Fruit fly (Drosophila melanogaster) whole organism: ENCODE results near the gene psidin.
A peak's percentile ranks its signal among the peaks of the same experiment; 100 is the strongest.

Experiments
- CG8478 ChIP-seq: fragments of >200 bp; optimal IDR thresholded peaks from 2 replicates; lab custom pipeline; 2018; ENCODE audit warnings: inconsistent platforms
- Dll ChIP-seq: fragments of >200 bp; optimal IDR thresholded peaks from 2 replicates; lab custom pipeline; 2017
- EcR ChIP-seq, 2 experiments: fragments of >200 bp; optimal IDR thresholded peaks; 2 replicates each; lab custom pipeline; 2017; ENCODE audit warnings: missing biosample characterization in 2 of 2, missing genetic modification characterization in 2 of 2, missing genetic modification reagents in 2 of 2
- pan ChIP-seq: fragments of >200 bp; optimal IDR thresholded peaks from 2 replicates; lab custom pipeline; 2017
- psq ChIP-seq: fragments of >200 bp; optimal IDR thresholded peaks from 2 replicates; lab custom pipeline; 2017
- usp ChIP-seq: fragments of >200 bp; optimal IDR thresholded peaks from 2 replicates; lab custom pipeline; 2017; ENCODE audit warnings: missing biosample characterization, missing genetic modification characterization, mixed read lengths

The psidin gene

dm6 chr3R:20021152-20021769 is at the start of gene psidin, which contains the start of gene PIG-L:
Gene psidin, plus strand, starts transcription at chr3R:20021704.
Gene PIG-L, minus strand, starts transcription at chr3R:20021338.
- no peak for TF ChIP-seq CG8478 (lab: Kevin White, UChicago)
- no peak for TF ChIP-seq psq
- no peak for TF ChIP-seq EcR (GFP tag; optimal IDR thresholded peaks at IDR 0.05; lab: Kevin White, UChicago)
- TF ChIP-seq Dll, result no peak
- no peak for TF ChIP-seq pan

dm6 chr3R:19972598-19972997 is 48.9 kb upstream of the psidin start, which contains the start of gene CG31213:
Gene CG31213, plus strand, starts transcription at chr3R:19972898.
- TF ChIP-seq usp (GFP tag; lab: Kevin White, UChicago) (no peak), Dll (no peak), CG8478 (lab: Kevin White, UChicago) (no peak), pan (no peak), psq (no peak), EcR (GFP tag; optimal IDR thresholded peaks at IDR 0.05; lab: Kevin White, UChicago) (no peak)

- TF ChIP-seq pan (no peak), usp (GFP tag; lab: Kevin White, UChicago) (no peak), psq (no peak), EcR (GFP tag; optimal IDR thresholded peaks at IDR 0.05; lab: Kevin White, UChicago) (no peak), CG8478 (lab: Kevin White, UChicago) (no peak), Dll (no peak)
These were observed 36.1 kb upstream of the psidin start for dm6 chr3R:19985376-19985775.

- TF ChIP-seq pan (no peak), CG8478 (lab: Kevin White, UChicago) (no peak), EcR (GFP tag; optimal IDR thresholded peaks at IDR 0.05; lab: Kevin White, UChicago) (no peak), Dll (no peak), usp (GFP tag; lab: Kevin White, UChicago) (no peak), psq (no peak)
These were observed 26.1 kb upstream of the psidin start for dm6 chr3R:19995408-19995807.

dm6 chr3R:19996433-19996832 is 25.1 kb upstream of the psidin start:
- no peak for TF ChIP-seq usp (GFP tag; lab: Kevin White, UChicago)
- TF ChIP-seq pan, result no peak
- no peak for TF ChIP-seq psq
- TF ChIP-seq CG8478 (lab: Kevin White, UChicago), result no peak
- no peak for TF ChIP-seq Dll
- no peak for TF ChIP-seq EcR (GFP tag; optimal IDR thresholded peaks at IDR 0.05; lab: Kevin White, UChicago)

dm6 chr3R:19997526-19998070 is 23.9 kb upstream of the psidin start:
- TF ChIP-seq EcR (GFP tag; optimal IDR thresholded peaks at IDR 0.05; lab: Kevin White, UChicago) (no peak), pan (no peak), usp (GFP tag; lab: Kevin White, UChicago) (no peak), Dll (no peak), CG8478 (lab: Kevin White, UChicago) (no peak), psq (no peak)

dm6 chr3R:19998418-19998817 is 23.1 kb upstream of the psidin start:
- no peak for TF ChIP-seq usp (GFP tag; lab: Kevin White, UChicago)
- no peak for TF ChIP-seq EcR (GFP tag; optimal IDR thresholded peaks at IDR 0.05; lab: Kevin White, UChicago)
- no peak for TF ChIP-seq pan

- no peak for TF ChIP-seq CG8478 (lab: Kevin White, UChicago)
- peak; percentile 76 for TF ChIP-seq pan
These were observed 22.0 kb upstream of the psidin start for dm6 chr3R:19999474-19999873.

dm6 chr3R:20001595-20001997 is 19.9 kb upstream of the psidin start:
- no peak for TF ChIP-seq pan
- TF ChIP-seq Dll, result no peak
- no peak for TF ChIP-seq usp (GFP tag; lab: Kevin White, UChicago)
- TF ChIP-seq psq, result no peak
- no peak for TF ChIP-seq CG8478 (lab: Kevin White, UChicago)
- TF ChIP-seq EcR (GFP tag; optimal IDR thresholded peaks at IDR 0.05; lab: Kevin White, UChicago), result no peak

- no peak for TF ChIP-seq EcR (GFP tag; optimal IDR thresholded peaks at IDR 0.05; lab: Kevin White, UChicago)
- TF ChIP-seq CG8478 (lab: Kevin White, UChicago), result no peak
- TF ChIP-seq psq, result no peak
- no peak for TF ChIP-seq pan
- TF ChIP-seq Dll, result no peak
- no peak for TF ChIP-seq usp (GFP tag; lab: Kevin White, UChicago)
These were observed 16.8 kb upstream of the psidin start for dm6 chr3R:20004697-20005096.

dm6 chr3R:20006617-20007016 is 14.9 kb upstream of the psidin start:
- no peak for TF ChIP-seq Dll

- TF ChIP-seq CG8478 (lab: Kevin White, UChicago) (no peak), pan (no peak), EcR (GFP tag; optimal IDR thresholded peaks at IDR 0.05; lab: Kevin White, UChicago) (no peak), Dll (no peak), usp (GFP tag; lab: Kevin White, UChicago) (no peak), psq (no peak)
These were observed 13.9 kb upstream of the psidin start for dm6 chr3R:20007399-20008285.
